Fruit fly (Drosophila melanogaster) whole organism: Measurements from ENCODE around the gene bab2.

Experiments used
- CG8478 ChIP-seq: fragments of >200 bp; optimal IDR thresholded peaks from 2 replicates; lab custom pipeline; 2018; ENCODE audit warnings: inconsistent platforms
- Dll ChIP-seq: fragments of >200 bp; optimal IDR thresholded peaks from 2 replicates; lab custom pipeline; 2017
- EcR ChIP-seq, 2 experiments: fragments of >200 bp; optimal IDR thresholded peaks; 2 replicates each; lab custom pipeline; 2017; ENCODE audit warnings: missing biosample characterization in 2 of 2, missing genetic modification characterization in 2 of 2, missing genetic modification reagents in 2 of 2
- pan ChIP-seq: fragments of >200 bp; optimal IDR thresholded peaks from 2 replicates; lab custom pipeline; 2017
- psq ChIP-seq: fragments of >200 bp; optimal IDR thresholded peaks from 2 replicates; lab custom pipeline; 2017
- usp ChIP-seq: fragments of >200 bp; optimal IDR thresholded peaks from 2 replicates; lab custom pipeline; 2017; ENCODE audit warnings: missing biosample characterization, missing genetic modification characterization, mixed read lengths

DNA sequence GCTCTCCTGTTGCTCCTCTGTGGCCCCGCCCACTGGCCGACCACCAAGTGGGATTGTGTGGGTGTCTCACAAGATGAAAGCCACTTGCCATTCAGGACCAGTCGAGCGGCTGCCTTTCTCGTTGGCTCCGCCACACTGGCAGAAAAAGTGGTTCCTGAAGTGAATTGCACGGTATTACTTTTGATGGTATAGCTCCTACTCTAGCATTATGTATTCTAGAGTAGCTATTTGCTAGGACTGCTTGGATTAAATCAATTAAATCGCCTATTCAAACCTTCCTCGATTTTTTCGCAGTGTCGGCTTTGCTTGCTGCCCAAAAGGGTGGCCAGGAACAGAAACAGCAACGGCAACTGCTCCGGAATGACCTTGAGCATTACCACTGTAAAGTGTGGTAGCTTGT is 37.7 kb downstream of the bab2 start:
- no peak for TF ChIP-seq psq
- TF ChIP-seq usp = no peak
- TF ChIP-seq EcR (GFP tag; optimal IDR thresholded peaks at IDR 0.05; lab: Kevin White, UChicago) = no peak
- no peak for TF ChIP-seq CG8478 (lab: Kevin White, UChicago)
- TF ChIP-seq Dll = no peak
- TF ChIP-seq pan = no peak
